Worm (Caenorhabditis elegans) whole organism, L3 larva: ENCODE measurements around the gene Y68A4A.10.

Experiments used
- R02D3.7 ChIP-seq: fragments of 150-350 bp; optimal IDR thresholded peaks from 2 replicates; lab custom pipeline; 2014; ENCODE audit warnings: missing biosample characterization, missing genetic modification characterization
- ZK546.5 ChIP-seq: sonication (generic microtip); optimal IDR thresholded peaks from 2 replicates; lab custom pipeline; 2017; ENCODE audit warnings: missing biosample characterization, missing genetic modification characterization
- aly-2 ChIP-seq: fragments of 150-350 bp; optimal IDR thresholded peaks from 2 replicates; lab custom pipeline; 2014; ENCODE audit warnings: missing biosample characterization, missing genetic modification characterization
- ama-1 ChIP-seq: fragments of 150-350 bp; optimal IDR thresholded peaks from 2 replicates; lab custom pipeline; 2018
- ceh-16 ChIP-seq: sonication (generic microtip); optimal IDR thresholded peaks from 2 replicates; lab custom pipeline; 2017; ENCODE audit warnings: missing biosample characterization, missing genetic modification characterization
- ceh-28 ChIP-seq: fragments of 150-350 bp; optimal IDR thresholded peaks from 2 replicates; lab custom pipeline; 2014; ENCODE audit warnings: missing biosample characterization, missing genetic modification reagents, missing genetic modification characterization
- ceh-82 ChIP-seq: fragments of 150-350 bp; optimal IDR thresholded peaks from 2 replicates; lab custom pipeline; 2014; ENCODE audit warnings: missing biosample characterization, missing genetic modification characterization
- ceh-9 ChIP-seq: sonication (generic microtip); optimal IDR thresholded peaks from 2 replicates; lab custom pipeline; 2018; ENCODE audit warnings: missing biosample characterization, missing genetic modification characterization
- daf-12 ChIP-seq: fragments of 150-350 bp; optimal IDR thresholded peaks from 2 replicates; lab custom pipeline; 2014; ENCODE audit warnings: missing biosample characterization, missing genetic modification reagents, missing genetic modification characterization
- egl-5 ChIP-seq: fragments of 150-350 bp; optimal IDR thresholded peaks from 2 replicates; lab custom pipeline; 2017; ENCODE audit warnings: missing biosample characterization, missing genetic modification reagents, missing genetic modification characterization, inconsistent platforms
- elt-1 ChIP-seq: fragments of 150-350 bp; optimal IDR thresholded peaks from 2 replicates; lab custom pipeline; 2014; ENCODE audit warnings: missing biosample characterization, missing genetic modification characterization
- elt-2 ChIP-seq: sonication (generic microtip); optimal IDR thresholded peaks from 2 replicates; lab custom pipeline; 2016; ENCODE audit warnings: missing genetic modification reagents, mild to moderate bottlenecking, missing genetic modification characterization, missing compliant biosample characterization
- elt-3 ChIP-seq, 3 experiments: fragments of 150-350 bp in 1 of 3; sonication (generic microtip) in 2 of 3; optimal IDR thresholded peaks; 2 replicates in 2 of 3; 4 replicates in 1 of 3; lab custom pipeline; 2014 to 2017; ENCODE audit warnings: missing biosample characterization in 3 of 3, missing genetic modification characterization in 3 of 3
- eor-1 ChIP-seq, 2 experiments: fragments of 150-350 bp; optimal IDR thresholded peaks; 2 replicates each; lab custom pipeline; 2014 to 2018; ENCODE audit warnings: missing biosample characterization in 2 of 2, missing genetic modification characterization in 2 of 2
- fkh-10 ChIP-seq: sonication (generic microtip); optimal IDR thresholded peaks from 2 replicates; lab custom pipeline; 2017; ENCODE audit warnings: missing biosample characterization, missing genetic modification reagents, missing genetic modification characterization
- fkh-2 ChIP-seq: fragments of 150-350 bp; optimal IDR thresholded peaks from 2 replicates; lab custom pipeline; 2014; ENCODE audit warnings: missing biosample characterization, missing genetic modification reagents, missing genetic modification characterization
- fos-1 ChIP-seq: fragments of 150-350 bp; optimal IDR thresholded peaks from 2 replicates; lab custom pipeline; 2014; ENCODE audit warnings: missing biosample characterization, missing genetic modification characterization
- lin-15B ChIP-seq: fragments of 150-350 bp; optimal IDR thresholded peaks from 2 replicates; lab custom pipeline; 2014; ENCODE audit warnings: missing biosample characterization, missing genetic modification characterization
- lin-39 ChIP-seq: fragments of 150-350 bp; optimal IDR thresholded peaks from 2 replicates; lab custom pipeline; 2018; ENCODE audit warnings: missing biosample characterization, missing genetic modification reagents, missing genetic modification characterization
- lsy-12 ChIP-seq: sonication (generic microtip); optimal IDR thresholded peaks from 2 replicates; lab custom pipeline; 2016; ENCODE audit warnings: mild to moderate bottlenecking, missing genetic modification characterization, missing compliant biosample characterization
- mdl-1 ChIP-seq: fragments of 150-350 bp; optimal IDR thresholded peaks from 2 replicates; lab custom pipeline; 2014; ENCODE audit warnings: missing biosample characterization, missing genetic modification characterization
- mml-1 ChIP-seq: fragments of 150-350 bp; sonication (generic microtip); optimal IDR thresholded peaks from 3 replicates; lab custom pipeline; 2014; ENCODE audit warnings: missing biosample characterization, missing genetic modification characterization
- nfya-1 ChIP-seq: sonication (generic microtip); optimal IDR thresholded peaks from 2 replicates; lab custom pipeline; 2017; ENCODE audit warnings: missing genetic modification characterization, mild to moderate bottlenecking, missing compliant biosample characterization, antibody characterized with exemption, moderate library complexity; ENCODE audit not compliant: insufficient read depth
- nhr-12 ChIP-seq: fragments of 150-350 bp; optimal IDR thresholded peaks from 2 replicates; lab custom pipeline; 2014; ENCODE audit warnings: missing biosample characterization, missing genetic modification characterization
- nhr-237 ChIP-seq: fragments of 150-350 bp; optimal IDR thresholded peaks from 2 replicates; lab custom pipeline; 2014; ENCODE audit warnings: missing biosample characterization, missing genetic modification characterization
- nhr-25 ChIP-seq: sonication (generic microtip); optimal IDR thresholded peaks from 2 replicates; lab custom pipeline; 2017; ENCODE audit warnings: missing biosample characterization, missing genetic modification characterization
- nhr-28 ChIP-seq: fragments of 150-350 bp; optimal IDR thresholded peaks from 2 replicates; lab custom pipeline; 2014; ENCODE audit warnings: missing biosample characterization, missing genetic modification characterization
- nhr-67 ChIP-seq: fragments of 150-350 bp; optimal IDR thresholded peaks from 2 replicates; lab custom pipeline; 2014; ENCODE audit warnings: missing biosample characterization, missing genetic modification characterization
- nhr-76 ChIP-seq: fragments of 150-350 bp; sonication (generic microtip); optimal IDR thresholded peaks from 5 replicates; lab custom pipeline; 2014; ENCODE audit warnings: missing biosample characterization, missing genetic modification characterization
- pha-4 ChIP-seq: fragments of 150-350 bp; optimal IDR thresholded peaks from 2 replicates; lab custom pipeline; 2014; ENCODE audit warnings: missing biosample characterization, missing genetic modification reagents, missing genetic modification characterization
- pqm-1 ChIP-seq: fragments of 150-350 bp; optimal IDR thresholded peaks from 2 replicates; lab custom pipeline; 2017; ENCODE audit warnings: missing biosample characterization, missing genetic modification characterization, inconsistent platforms
- sea-2 ChIP-seq: fragments of 150-350 bp; sonication (generic microtip); optimal IDR thresholded peaks from 4 replicates; lab custom pipeline; 2014; ENCODE audit warnings: missing biosample characterization, missing genetic modification reagents, missing genetic modification characterization
- skn-1 ChIP-seq: fragments of 150-350 bp; optimal IDR thresholded peaks from 2 replicates; lab custom pipeline; 2014; ENCODE audit warnings: missing biosample characterization, missing genetic modification characterization
- snpc-4 ChIP-seq: fragments of 150-350 bp; optimal IDR thresholded peaks from 2 replicates; lab custom pipeline; 2014; ENCODE audit warnings: missing biosample characterization, missing genetic modification characterization
- tbx-2 ChIP-seq: sonication (generic microtip); optimal IDR thresholded peaks from 2 replicates; lab custom pipeline; 2016; ENCODE audit warnings: mild to moderate bottlenecking, missing genetic modification characterization, missing compliant biosample characterization
- unc-39 ChIP-seq: sonication (generic microtip); optimal IDR thresholded peaks from 4 replicates; lab custom pipeline; 2017; ENCODE audit warnings: missing biosample characterization, missing genetic modification characterization
- unc-62 ChIP-seq: fragments of 150-350 bp; sonication (generic microtip); optimal IDR thresholded peaks from 4 replicates; lab custom pipeline; 2014; ENCODE audit warnings: missing biosample characterization, missing genetic modification reagents, missing genetic modification characterization
- zag-1 ChIP-seq: fragments of 150-350 bp; optimal IDR thresholded peaks from 2 replicates; lab custom pipeline; 2014; ENCODE audit warnings: missing biosample characterization, missing genetic modification characterization
- ztf-11 ChIP-seq: fragments of 150-350 bp; optimal IDR thresholded peaks from 2 replicates; lab custom pipeline; 2014; ENCODE audit warnings: missing biosample characterization, missing genetic modification characterization
- ztf-4 ChIP-seq: fragments of 150-350 bp; optimal IDR thresholded peaks from 2 replicates; lab custom pipeline; 2014; ENCODE audit warnings: missing biosample characterization, missing genetic modification characterization

Y68A4A.10 gene

ce11 chrV:17201847-17202246 lies at the start of gene Y68A4A.10:
Gene Y68A4A.10, plus strand, starts transcription at chrV:17202147.
- no peak for TF ChIP-seq unc-39 (tag; lab: Kevin White, UChicago)
- no peak for TF ChIP-seq fkh-10
- TF ChIP-seq daf-12 (tag; lab: Kevin White, UChicago): no peak
- TF ChIP-seq pqm-1: no peak
- no peak for TF ChIP-seq nhr-12 (tag; lab: Kevin White, UChicago)
- no peak for TF ChIP-seq zag-1 (tag; lab: Kevin White, UChicago)
- TF ChIP-seq egl-5: no peak
- no peak for TF ChIP-seq mdl-1 (tag; lab: Kevin White, UChicago)
- TF ChIP-seq fkh-2 (tag; lab: Kevin White, UChicago): no peak
- no peak for TF ChIP-seq mml-1 (tag; lab: Kevin White, UChicago)
- TF ChIP-seq ceh-82: no peak
- TF ChIP-seq nhr-237 (tag; lab: Kevin White, UChicago): no peak
- TF ChIP-seq unc-62: no peak

- TF ChIP-seq nhr-76: no peak
- no peak for TF ChIP-seq ztf-11 (tag; lab: Kevin White, UChicago)
- no peak for TF ChIP-seq lin-39 (tag; lab: Kevin White, UChicago)
- TF ChIP-seq fos-1 (tag; lab: Kevin White, UChicago): no peak
- no peak for TF ChIP-seq fkh-2 (tag; lab: Kevin White, UChicago)
- TF ChIP-seq snpc-4 (tag; lab: Kevin White, UChicago): no peak
- TF ChIP-seq ceh-9: no peak
- no peak for TF ChIP-seq elt-1
- no peak for TF ChIP-seq pqm-1
- TF ChIP-seq lsy-12 (tag; lab: Kevin White, UChicago): no peak
- no peak for TF ChIP-seq daf-12 (tag; lab: Kevin White, UChicago)
- no peak for TF ChIP-seq ceh-16
Observed at ce11 chrV:17154944-17155343, 47.0 kb upstream of the Y68A4A.10 start.

ce11 chrV:17155384-17155858 lies 46.5 kb upstream of the Y68A4A.10 start, which contains the start of gene F40D4.17:
Gene F40D4.17, minus strand, starts transcription at chrV:17155434.
- TF ChIP-seq elt-1 (no peak), elt-3 (tag; optimal IDR thresholded peaks at IDR 0.05; lab: Kevin White, UChicago) (no peak), pha-4 (no peak), skn-1 (tag; lab: Kevin White, UChicago) (no peak), ceh-16 (no peak), nhr-28 (tag; lab: Kevin White, UChicago) (no peak), fos-1 (tag; lab: Kevin White, UChicago) (no peak), mml-1 (tag; lab: Kevin White, UChicago) (no peak), ama-1 (lab: Kevin White, UChicago) (no peak), mdl-1 (tag; lab: Kevin White, UChicago) (no peak), nhr-25 (no peak), ceh-28 (no peak), lin-39 (tag; lab: Kevin White, UChicago) (no peak), nhr-67 (no peak), pqm-1 (no peak), daf-12 (tag; lab: Kevin White, UChicago) (no peak), sea-2 (GFP tag; lab: Kevin White, UChicago) (no peak), zag-1 (tag; lab: Kevin White, UChicago) (no peak), ceh-9 (no peak)

ce11 chrV:17157154-17157553 lies 44.8 kb upstream of the Y68A4A.10 start, which contains the start of gene F40D4.13:
Gene F40D4.13, minus strand, starts transcription at chrV:17157254.
- TF ChIP-seq elt-1: no peak
- no peak for TF ChIP-seq nhr-12 (tag; lab: Kevin White, UChicago)
- no peak for TF ChIP-seq lin-39 (tag; lab: Kevin White, UChicago)
- no peak for TF ChIP-seq ZK546.5
- TF ChIP-seq ceh-82: no peak
- no peak for TF ChIP-seq tbx-2 (tag; lab: Kevin White, UChicago)
- TF ChIP-seq fkh-10: no peak
- TF ChIP-seq ztf-4: no peak
- no peak for TF ChIP-seq zag-1 (tag; lab: Kevin White, UChicago)
- no peak for TF ChIP-seq elt-2 (tag; lab: Kevin White, UChicago)
- TF ChIP-seq unc-39 (tag; lab: Kevin White, UChicago): no peak
- no peak for TF ChIP-seq R02D3.7 (tag; lab: Kevin White, UChicago)
- no peak for TF ChIP-seq lin-15B (tag; lab: Kevin White, UChicago)
- no peak for TF ChIP-seq mml-1 (tag; lab: Kevin White, UChicago)
- TF ChIP-seq aly-2 (tag; lab: Kevin White, UChicago): no peak
- no peak for TF ChIP-seq eor-1 (tag; optimal IDR thresholded peaks at IDR 0.05; lab: Kevin White, UChicago)
- TF ChIP-seq nfya-1 (tag; lab: Kevin White, UChicago): no peak
